Worm (Caenorhabditis elegans) whole organism, midembryonic: ENCODE results near the gene F44D12.2.

Source experiments
- T22C8.4 ChIP-seq: fragments of 200-800 bp; sonication (Bioruptor generic); IDR thresholded peaks from 2 replicates; pipeline ENCODE4 v1.3.6; 2022; ENCODE audit warnings: missing genetic modification characterization, missing compliant biosample characterization
- cog-1 ChIP-seq: sonication (generic microtip); optimal IDR thresholded peaks from 2 replicates; lab custom pipeline; 2016; ENCODE audit warnings: missing genetic modification characterization, missing compliant biosample characterization
- flt-1 ChIP-seq: fragments of 200-800 bp; sonication (Bioruptor generic); IDR thresholded peaks from 2 replicates; pipeline ENCODE4 v1.3.6; 2022; ENCODE audit warnings: missing genetic modification characterization, missing compliant biosample characterization
- klf-2 ChIP-seq: fragments of 200-800 bp; sonication (Bioruptor generic); conservative IDR thresholded peaks from 2 replicates; pipeline ENCODE4 v1.3.6; 2022; ENCODE audit warnings: missing genetic modification reagents, missing genetic modification characterization, missing compliant biosample characterization
- med-1 ChIP-seq: sonication (generic microtip); optimal IDR thresholded peaks from 2 replicates; lab custom pipeline; 2017; ENCODE audit warnings: missing genetic modification characterization, mild to moderate bottlenecking, missing compliant biosample characterization, antibody characterized with exemption, missing genetic modification reagents; ENCODE audit not compliant: insufficient read depth
- ref-1 ChIP-seq: fragments of 200-800 bp; sonication (Bioruptor generic); conservative IDR thresholded peaks from 2 replicates; pipeline ENCODE4 v1.3.6; 2022; ENCODE audit warnings: missing genetic modification reagents, missing genetic modification characterization, missing compliant biosample characterization
- tab-1 ChIP-seq: fragments of 200-800 bp; sonication (Bioruptor generic); IDR thresholded peaks from 2 replicates; pipeline ENCODE4 v1.3.6; 2022; ENCODE audit warnings: missing genetic modification characterization, missing compliant biosample characterization
- ztf-23 ChIP-seq: fragments of 200-800 bp; sonication (Bioruptor generic); IDR thresholded peaks from 2 replicates; pipeline ENCODE4 v1.3.6; 2022; ENCODE audit warnings: missing genetic modification reagents, missing genetic modification characterization, missing compliant biosample characterization
- ztf-29 ChIP-seq: fragments of 200-800 bp; sonication (Bioruptor generic); IDR thresholded peaks from 2 replicates; pipeline ENCODE4 v1.3.6; 2022; ENCODE audit warnings: missing genetic modification reagents, missing genetic modification characterization, missing compliant biosample characterization

The F44D12.2 gene

ce11 chrIV:10022991-10023390 lies 5.5 kb upstream of the F44D12.2 start, which contains the start of gene F44D12.8:
Gene F44D12.8, plus strand, starts transcription at chrIV:10023291.
- TF ChIP-seq ztf-23 (GFP tag; lab: Robert Waterston, UW), result no peak
- TF ChIP-seq ref-1, result no peak

- TF ChIP-seq klf-2 (GFP tag; lab: Robert Waterston, UW) (no peak), ref-1 (no peak), T22C8.4 (GFP tag; lab: Robert Waterston, UW) (no peak), tab-1 (GFP tag; lab: Robert Waterston, UW) (no peak), flt-1 (GFP tag; lab: Robert Waterston, UW) (no peak), ztf-23 (GFP tag; lab: Robert Waterston, UW) (no peak), cog-1 (tag; lab: Kevin White, UChicago) (no peak)
Observed at ce11 chrIV:10021283-10021682, 3.8 kb upstream of the F44D12.2 start, which contains the start of gene F44D12.19. Gene F44D12.19, plus strand, starts transcription at chrIV:10021583.

ce11 chrIV:10016977-10017376 lies 556 bp downstream of the F44D12.2 start, which contains the start of gene ent-7:
Gene ent-7, plus strand, starts transcription at chrIV:10017277.
- TF ChIP-seq flt-1 (GFP tag; lab: Robert Waterston, UW), result no peak
- TF ChIP-seq ztf-23 (GFP tag; lab: Robert Waterston, UW), result no peak
- no peak for TF ChIP-seq tab-1 (GFP tag; lab: Robert Waterston, UW)
- no peak for TF ChIP-seq T22C8.4 (GFP tag; lab: Robert Waterston, UW)
- no peak for TF ChIP-seq ztf-29 (GFP tag; lab: Robert Waterston, UW)
- TF ChIP-seq med-1 (GFP tag; lab: Kevin White, UChicago), result no peak
- no peak for TF ChIP-seq klf-2 (GFP tag; lab: Robert Waterston, UW)

- no peak for TF ChIP-seq klf-2 (GFP tag; lab: Robert Waterston, UW)
Observed at ce11 chrIV:10009536-10009935, 8.0 kb downstream of the F44D12.2 start, which contains the start of gene magu-4. Gene magu-4, plus strand, starts transcription at chrIV:10009753.

ce11 chrIV:10007758-10008157 lies 9.8 kb downstream of the F44D12.2 start:
- TF ChIP-seq ztf-23 (GFP tag; lab: Robert Waterston, UW) (no peak), ztf-29 (GFP tag; lab: Robert Waterston, UW) (no peak), cog-1 (tag; lab: Kevin White, UChicago) (no peak), med-1 (GFP tag; lab: Kevin White, UChicago) (no peak), klf-2 (GFP tag; lab: Robert Waterston, UW) (no peak), flt-1 (GFP tag; lab: Robert Waterston, UW) (no peak), tab-1 (GFP tag; lab: Robert Waterston, UW) (no peak), ref-1 (no peak), T22C8.4 (GFP tag; lab: Robert Waterston, UW) (no peak)

- TF ChIP-seq flt-1 (GFP tag; lab: Robert Waterston, UW), result no peak
- TF ChIP-seq ztf-29 (GFP tag; lab: Robert Waterston, UW), result no peak
- no peak for TF ChIP-seq med-1 (GFP tag; lab: Kevin White, UChicago)
- no peak for TF ChIP-seq tab-1 (GFP tag; lab: Robert Waterston, UW)
- no peak for TF ChIP-seq cog-1 (tag; lab: Kevin White, UChicago)
- no peak for TF ChIP-seq T22C8.4 (GFP tag; lab: Robert Waterston, UW)
- TF ChIP-seq ref-1, result no peak
- no peak for TF ChIP-seq klf-2 (GFP tag; lab: Robert Waterston, UW)
- no peak for TF ChIP-seq ztf-23 (GFP tag; lab: Robert Waterston, UW)
Observed at ce11 chrIV:10006792-10007191, 10.7 kb downstream of the F44D12.2 start, which contains the start of gene C47E12.13. Gene C47E12.13, minus strand, starts transcription at chrIV:10006892.

- TF ChIP-seq ztf-29 (GFP tag; lab: Robert Waterston, UW), result no peak
- TF ChIP-seq tab-1 (GFP tag; lab: Robert Waterston, UW), result no peak
- no peak for TF ChIP-seq med-1 (GFP tag; lab: Kevin White, UChicago)
- no peak for TF ChIP-seq ref-1
- no peak for TF ChIP-seq T22C8.4 (GFP tag; lab: Robert Waterston, UW)
- no peak for TF ChIP-seq flt-1 (GFP tag; lab: Robert Waterston, UW)
- no peak for TF ChIP-seq klf-2 (GFP tag; lab: Robert Waterston, UW)
- no peak for TF ChIP-seq cog-1 (tag; lab: Kevin White, UChicago)
- TF ChIP-seq ztf-23 (GFP tag; lab: Robert Waterston, UW), result no peak
Observed at ce11 chrIV:10003372-10003771, 14.2 kb downstream of the F44D12.2 start, which contains the start of the genes C47E12.2 and sars-1. Gene C47E12.2, minus strand, starts transcription at chrIV:10003502. Gene sars-1, plus strand, starts transcription at chrIV:10003726.

ce11 chrIV:10001748-10002147 lies 15.8 kb downstream of the F44D12.2 start, which contains the start of gene C47E12.3:
Gene C47E12.3, minus strand, starts transcription at chrIV:10001848.
- no peak for TF ChIP-seq klf-2 (GFP tag; lab: Robert Waterston, UW)
- TF ChIP-seq tab-1 (GFP tag; lab: Robert Waterston, UW), result no peak
- TF ChIP-seq ztf-23 (GFP tag; lab: Robert Waterston, UW), result no peak
- no peak for TF ChIP-seq med-1 (GFP tag; lab: Kevin White, UChicago)
- no peak for TF ChIP-seq ztf-29 (GFP tag; lab: Robert Waterston, UW)
- TF ChIP-seq flt-1 (GFP tag; lab: Robert Waterston, UW), result no peak
- TF ChIP-seq ref-1, result no peak

- TF ChIP-seq T22C8.4 (GFP tag; lab: Robert Waterston, UW) (no peak), flt-1 (GFP tag; lab: Robert Waterston, UW) (no peak), ztf-29 (GFP tag; lab: Robert Waterston, UW) (no peak), ref-1 (no peak), med-1 (GFP tag; lab: Kevin White, UChicago) (no peak), klf-2 (GFP tag; lab: Robert Waterston, UW) (no peak), ztf-23 (GFP tag; lab: Robert Waterston, UW) (no peak), cog-1 (tag; lab: Kevin White, UChicago) (no peak), tab-1 (GFP tag; lab: Robert Waterston, UW) (no peak)
Observed at ce11 chrIV:9998487-9999218, 18.9 kb downstream of the F44D12.2 start, which contains the start of gene pyp-1. Gene pyp-1, minus strand, starts transcription at chrIV:9998925.
